Fruit fly (Drosophila melanogaster) whole organism, pupa: ENCODE results near the gene GstD1.

Source experiments
- CG10348 ChIP-seq: fragments of 200-800 bp; sonication (Bioruptor generic); IDR thresholded peaks from 2 replicates; pipeline ENCODE4 v1.3.6; 2022; ENCODE audit warnings: missing biosample characterization, missing genetic modification characterization
- CG14655 ChIP-seq: fragments of 200-800 bp; sonication (Bioruptor generic); optimal IDR thresholded peaks from 3 replicates; lab custom pipeline; 2017; ENCODE audit warnings: mild to moderate bottlenecking, missing biosample characterization, missing genetic modification reagents, missing genetic modification characterization
- CG17806 ChIP-seq: fragments of 200-800 bp; sonication (Bioruptor generic); optimal IDR thresholded peaks from 2 replicates; lab custom pipeline; 2018; ENCODE audit warnings: missing biosample characterization, mild to moderate bottlenecking, missing genetic modification characterization, moderate library complexity
- CG8159 ChIP-seq: fragments of 200-800 bp; sonication (Bioruptor generic); optimal IDR thresholded peaks from 3 replicates; lab custom pipeline; 2018; ENCODE audit warnings: missing biosample characterization, mild to moderate bottlenecking, missing genetic modification characterization, moderate library complexity
- CG8301 ChIP-seq: fragments of 200-800 bp; sonication (Bioruptor generic); optimal IDR thresholded peaks from 2 replicates; lab custom pipeline; 2018; ENCODE audit warnings: missing biosample characterization, mild to moderate bottlenecking, missing genetic modification characterization
- CG9948 ChIP-seq: fragments of 200-800 bp; sonication (Bioruptor generic); optimal IDR thresholded peaks from 2 replicates; lab custom pipeline; 2018; ENCODE audit warnings: missing biosample characterization, mild to moderate bottlenecking, missing genetic modification characterization, moderate library complexity
- EcR ChIP-seq: fragments of 200-800 bp; sonication (Bioruptor generic); optimal IDR thresholded peaks from 3 replicates; lab custom pipeline; 2019; ENCODE audit warnings: missing biosample characterization, missing genetic modification characterization, mild to moderate bottlenecking, moderate library complexity, missing genetic modification reagents
- Ets98B ChIP-seq: fragments of 200-800 bp; sonication (Bioruptor generic); IDR thresholded peaks from 2 replicates; pipeline ENCODE4 v1.3.6; 2022; ENCODE audit warnings: missing biosample characterization, missing genetic modification characterization
- gl ChIP-seq: fragments of 200-800 bp; sonication (Bioruptor generic); optimal IDR thresholded peaks from 2 replicates; lab custom pipeline; 2018; ENCODE audit warnings: missing biosample characterization, mild to moderate bottlenecking, missing genetic modification characterization
- rn ChIP-seq: fragments of 200-800 bp; sonication (Bioruptor generic); IDR thresholded peaks from 2 replicates; pipeline ENCODE4 v1.3.6; 2022; ENCODE audit warnings: missing biosample characterization, missing genetic modification characterization

dm6 chr3R:12371671-12372070 is 2.6 kb upstream of the GstD1 start, which contains the start of gene GstD2:
- TF ChIP-seq CG10348 (GFP tag; lab: Robert Waterston, UW) (no peak), CG8159 (no peak), Ets98B (GFP tag; lab: Robert Waterston, UW) (no peak), CG8301 (tag; lab: Kevin White, UChicago) (no peak), rn (GFP tag; lab: Robert Waterston, UW) (no peak), EcR (GFP tag; lab: Kevin White, UChicago) (no peak), CG9948 (no peak), CG17806 (tag; lab: Kevin White, UChicago) (no peak), gl (tag; lab: Kevin White, UChicago) (no peak), CG14655 (GFP tag; lab: Kevin White, UChicago) (no peak)
